Fruit fly (Drosophila melanogaster) whole organism, prepupa: ENCODE measurements around the gene Best4.
A peak's percentile ranks its signal among the peaks of the same experiment; 100 is the strongest.

Experiments used
- Blimp-1 ChIP-seq: fragments of 200-800 bp; sonication (Bioruptor generic); optimal IDR thresholded peaks from 3 replicates; lab custom pipeline; 2017; ENCODE audit warnings: missing biosample characterization, missing genetic modification characterization, mild to moderate bottlenecking, moderate library complexity, missing genetic modification reagents
- CG11294 ChIP-seq: fragments of 200-800 bp; sonication (Bioruptor generic); IDR thresholded peaks from 2 replicates; pipeline ENCODE4 v1.3.6; 2022; ENCODE audit warnings: missing biosample characterization, missing genetic modification characterization
- CG11762 ChIP-seq: fragments of 200-800 bp; sonication (Bioruptor generic); optimal IDR thresholded peaks from 3 replicates; lab custom pipeline; 2016; ENCODE audit warnings: missing biosample characterization, missing genetic modification characterization; ENCODE audit not compliant: insufficient read depth
- CG15336 ChIP-seq: fragments of 200-800 bp; sonication (Bioruptor generic); IDR thresholded peaks from 2 replicates; pipeline ENCODE4 v1.3.6; 2022; ENCODE audit warnings: missing biosample characterization, missing genetic modification characterization
- CG1621 ChIP-seq: fragments of 200-800 bp; sonication (Bioruptor generic); optimal IDR thresholded peaks from 3 replicates; lab custom pipeline; 2018; ENCODE audit warnings: missing biosample characterization, mild to moderate bottlenecking, missing genetic modification characterization
- CG16779 ChIP-seq: fragments of 200-800 bp; sonication (Bioruptor generic); optimal IDR thresholded peaks from 3 replicates; lab custom pipeline; 2017; ENCODE audit warnings: missing biosample characterization, mild to moderate bottlenecking, missing genetic modification characterization
- CG3032 ChIP-seq: fragments of 200-800 bp; optimal IDR thresholded peaks from 2 replicates; lab custom pipeline; 2019; ENCODE audit warnings: missing biosample characterization, mild to moderate bottlenecking, missing genetic modification characterization, moderate library complexity
- CG31627 ChIP-seq: fragments of 200-800 bp; sonication (Bioruptor generic); optimal IDR thresholded peaks from 3 replicates; lab custom pipeline; 2016; ENCODE audit warnings: missing biosample characterization, missing genetic modification characterization
- CG32006 ChIP-seq: fragments of 200-800 bp; sonication (Bioruptor generic); optimal IDR thresholded peaks from 3 replicates; lab custom pipeline; 2017; ENCODE audit warnings: missing biosample characterization, mild to moderate bottlenecking, missing genetic modification characterization
- CG34406 ChIP-seq: fragments of 200-800 bp; sonication (Bioruptor generic); optimal IDR thresholded peaks from 3 replicates; lab custom pipeline; 2016; ENCODE audit warnings: missing biosample characterization, missing genetic modification characterization
- CG3919 ChIP-seq: fragments of 200-800 bp; sonication (Bioruptor generic); optimal IDR thresholded peaks from 3 replicates; lab custom pipeline; 2016; ENCODE audit warnings: missing biosample characterization, missing genetic modification characterization
- CG4318 ChIP-seq: fragments of 200-800 bp; sonication (Bioruptor generic); optimal IDR thresholded peaks from 3 replicates; lab custom pipeline; 2017; ENCODE audit warnings: missing biosample characterization, mild to moderate bottlenecking, missing genetic modification characterization
- CG6163 ChIP-seq: fragments of 200-800 bp; sonication (Bioruptor generic); IDR thresholded peaks from 3 replicates; pipeline ENCODE4 v1.3.6; 2022; ENCODE audit warnings: missing biosample characterization, missing genetic modification characterization
- CG6276 ChIP-seq: fragments of 200-800 bp; sonication (Bioruptor generic); optimal IDR thresholded peaks from 2 replicates; lab custom pipeline; 2017; ENCODE audit warnings: missing biosample characterization, mild to moderate bottlenecking, missing genetic modification characterization
- CG6792 ChIP-seq: fragments of 200-800 bp; sonication (Bioruptor generic); optimal IDR thresholded peaks from 3 replicates; lab custom pipeline; 2016; ENCODE audit warnings: missing biosample characterization, missing genetic modification characterization
- CG6854 ChIP-seq: fragments of 200-800 bp; sonication (Bioruptor generic); optimal IDR thresholded peaks from 2 replicates; lab custom pipeline; 2017; ENCODE audit warnings: missing biosample characterization, mild to moderate bottlenecking, missing genetic modification characterization
- CG7368 ChIP-seq: fragments of 200-800 bp; sonication (Bioruptor generic); optimal IDR thresholded peaks from 3 replicates; lab custom pipeline; 2016; ENCODE audit warnings: missing biosample characterization, missing genetic modification characterization
- CG8119 ChIP-seq: fragments of 200-800 bp; sonication (Bioruptor generic); IDR thresholded peaks from 3 replicates; pipeline ENCODE4 v1.3.6; 2022; ENCODE audit warnings: missing biosample characterization, missing genetic modification characterization
- CG8319 ChIP-seq: fragments of 200-800 bp; sonication (Bioruptor generic); optimal IDR thresholded peaks from 3 replicates; lab custom pipeline; 2016; ENCODE audit warnings: missing biosample characterization, missing genetic modification characterization
- CG8632 ChIP-seq: fragments of 200-800 bp; sonication (Bioruptor generic); optimal IDR thresholded peaks from 3 replicates; lab custom pipeline; 2016; ENCODE audit warnings: missing biosample characterization, missing genetic modification characterization
- CG9139 ChIP-seq: fragments of 200-800 bp; sonication (Bioruptor generic); optimal IDR thresholded peaks from 3 replicates; lab custom pipeline; 2017; ENCODE audit warnings: missing biosample characterization, mild to moderate bottlenecking, missing genetic modification characterization
- Eip75B ChIP-seq: fragments of 200-800 bp; sonication (Bioruptor generic); optimal IDR thresholded peaks from 3 replicates; lab custom pipeline; 2016; ENCODE audit warnings: missing biosample characterization, missing genetic modification characterization
- Eip78C ChIP-seq: fragments of 200-800 bp; sonication (Bioruptor generic); peaks from one replicate; lab custom pipeline; 2016; ENCODE audit warnings: missing biosample characterization, missing genetic modification characterization
- Eip93F ChIP-seq: fragments of 200-800 bp; sonication (Bioruptor generic); optimal IDR thresholded peaks from 2 replicates; lab custom pipeline; 2016; ENCODE audit warnings: missing biosample characterization, mild to moderate bottlenecking, missing genetic modification characterization
- Ets96B ChIP-seq: fragments of 200-800 bp; optimal IDR thresholded peaks from 2 replicates; lab custom pipeline; 2019; ENCODE audit warnings: missing biosample characterization, mild to moderate bottlenecking, missing genetic modification characterization, moderate library complexity
- Gug ChIP-seq: fragments of 200-800 bp; sonication (Bioruptor generic); IDR thresholded peaks from 2 replicates; pipeline ENCODE4 v1.3.6; 2022; ENCODE audit warnings: missing biosample characterization, missing genetic modification characterization
- Hr39 ChIP-seq: fragments of 200-800 bp; sonication (Bioruptor generic); optimal IDR thresholded peaks from 2 replicates; lab custom pipeline; 2016; ENCODE audit warnings: missing biosample characterization, missing genetic modification characterization
- Hr4 ChIP-seq: fragments of 200-800 bp; sonication (Bioruptor generic); optimal IDR thresholded peaks from 3 replicates; lab custom pipeline; 2016; ENCODE audit warnings: missing biosample characterization, missing genetic modification characterization
- Lpt ChIP-seq: fragments of 200-800 bp; sonication (Bioruptor generic); optimal IDR thresholded peaks from 3 replicates; lab custom pipeline; 2016; ENCODE audit warnings: missing biosample characterization, missing genetic modification characterization
- Met ChIP-seq: fragments of 200-800 bp; sonication (Bioruptor generic); optimal IDR thresholded peaks from 3 replicates; lab custom pipeline; 2016; ENCODE audit warnings: missing biosample characterization, missing genetic modification characterization
- Sox14 ChIP-seq: fragments of 200-800 bp; sonication (Bioruptor generic); optimal IDR thresholded peaks from 3 replicates; lab custom pipeline; 2016; ENCODE audit warnings: missing biosample characterization, missing genetic modification characterization
- Sox15 ChIP-seq: fragments of 200-800 bp; sonication (Bioruptor generic); optimal IDR thresholded peaks from 3 replicates; lab custom pipeline; 2016; ENCODE audit warnings: missing biosample characterization, missing genetic modification characterization
- acj6 ChIP-seq: fragments of 200-800 bp; sonication (Bioruptor generic); optimal IDR thresholded peaks from 3 replicates; lab custom pipeline; 2016; ENCODE audit warnings: missing biosample characterization, missing genetic modification characterization
- cyc ChIP-seq: fragments of 200-800 bp; sonication (Bioruptor generic); optimal IDR thresholded peaks from 3 replicates; lab custom pipeline; 2016; ENCODE audit warnings: missing biosample characterization, missing genetic modification characterization
- dsx ChIP-seq: fragments of 200-800 bp; optimal IDR thresholded peaks from 3 replicates; lab custom pipeline; 2019; ENCODE audit warnings: missing biosample characterization, mild to moderate bottlenecking, missing genetic modification characterization, moderate library complexity; ENCODE audit not compliant: poor library complexity, severe bottlenecking
- eg ChIP-seq: fragments of 200-800 bp; sonication (Bioruptor generic); IDR thresholded peaks from 3 replicates; pipeline ENCODE4 v1.3.6; 2022; ENCODE audit warnings: missing biosample characterization, missing genetic modification characterization
- fd59A ChIP-seq: fragments of 200-800 bp; sonication (Bioruptor generic); optimal IDR thresholded peaks from 2 replicates; lab custom pipeline; 2017; ENCODE audit warnings: missing biosample characterization, mild to moderate bottlenecking, missing genetic modification characterization, missing genetic modification reagents
- fd85E ChIP-seq: fragments of 200-800 bp; sonication (Bioruptor generic); optimal IDR thresholded peaks from 3 replicates; lab custom pipeline; 2016; ENCODE audit warnings: missing biosample characterization, missing genetic modification characterization
- lz ChIP-seq: fragments of 200-800 bp; sonication (Bioruptor generic); optimal IDR thresholded peaks from 3 replicates; lab custom pipeline; 2016; ENCODE audit warnings: missing biosample characterization, missing genetic modification characterization
- net ChIP-seq: fragments of 200-800 bp; sonication (Bioruptor generic); optimal IDR thresholded peaks from 3 replicates; lab custom pipeline; 2016; ENCODE audit warnings: missing biosample characterization, missing genetic modification characterization
- pdm3 ChIP-seq: fragments of 200-800 bp; sonication (Bioruptor generic); optimal IDR thresholded peaks from 3 replicates; lab custom pipeline; 2016; ENCODE audit warnings: missing biosample characterization, missing genetic modification characterization
- salr ChIP-seq, 2 experiments: fragments of 200-800 bp; sonication (Bioruptor generic); optimal IDR thresholded peaks; 3 replicates each; lab custom pipeline; 2016 to 2018; ENCODE audit warnings: missing biosample characterization in 2 of 2, missing genetic modification characterization in 2 of 2, mild to moderate bottlenecking in 1 of 2
- spab ChIP-seq: fragments of 200-800 bp; sonication (Bioruptor generic); optimal IDR thresholded peaks from 2 replicates; lab custom pipeline; 2017; ENCODE audit warnings: missing biosample characterization, mild to moderate bottlenecking, missing genetic modification characterization, missing genetic modification reagents
- ss ChIP-seq, 2 experiments: fragments of 200-800 bp; sonication (Bioruptor generic); optimal IDR thresholded peaks; 2 replicates in 1 of 2; 3 replicates in 1 of 2; lab custom pipeline; 2017 to 2018; ENCODE audit warnings: mild to moderate bottlenecking in 2 of 2, missing biosample characterization in 2 of 2, missing genetic modification characterization in 2 of 2, moderate library complexity in 1 of 2
- svp ChIP-seq: fragments of 200-800 bp; sonication (Bioruptor generic); peaks from one replicate; lab custom pipeline; 2016; ENCODE audit warnings: missing biosample characterization, missing genetic modification characterization
- topi ChIP-seq: fragments of 200-800 bp; sonication (Bioruptor generic); optimal IDR thresholded peaks from 3 replicates; lab custom pipeline; 2016; ENCODE audit warnings: missing biosample characterization, missing genetic modification characterization
- vri ChIP-seq: fragments of 200-800 bp; sonication (Bioruptor generic); optimal IDR thresholded peaks from 3 replicates; lab custom pipeline; 2016; ENCODE audit warnings: missing biosample characterization, mild to moderate bottlenecking, missing genetic modification characterization

Best4 gene

dm6 chr3L:15252562-15252961 is 46.2 kb upstream of the Best4 start (continued):
- no peak for TF ChIP-seq ss (GFP tag; optimal IDR thresholded peaks at IDR 0.05; lab: Kevin White, UChicago)
- peak; percentile 88 for TF ChIP-seq Eip78C (GFP tag; lab: Kevin White, UChicago)
- peak; percentile 11; the same call in 1 of the 2 replicates for TF ChIP-seq CG15336 (GFP tag; lab: Robert Waterston, UW)
- 0 out of 2 replicates have a peak, but pooled peaks have one; percentile 11 for TF ChIP-seq Gug (GFP tag; lab: Robert Waterston, UW)
- TF ChIP-seq Hr39 (GFP tag; lab: Kevin White, UChicago), result no peak
- peak; percentile 12 for TF ChIP-seq net (GFP tag; lab: Kevin White, UChicago)
- no peak for TF ChIP-seq Sox15 (GFP tag; lab: Kevin White, UChicago)
- TF ChIP-seq dsx, result no peak
- peak; percentile 30 for TF ChIP-seq pdm3 (GFP tag; lab: Kevin White, UChicago)
- no peak for TF ChIP-seq Ets96B (tag; lab: Kevin White, UChicago)
- no peak for TF ChIP-seq CG11294 (GFP tag; lab: Robert Waterston, UW)
- TF ChIP-seq eg (GFP tag; lab: Robert Waterston, UW), result no peak
- TF ChIP-seq CG6163 (GFP tag; lab: Robert Waterston, UW), result no peak
- TF ChIP-seq CG6854 (GFP tag; lab: Kevin White, UChicago), result no peak
- no peak for TF ChIP-seq CG31627
- peak; percentile 79 for TF ChIP-seq Hr4 (GFP tag; lab: Kevin White, UChicago)
- TF ChIP-seq, all 60 proteins: peak for 23

DNA sequence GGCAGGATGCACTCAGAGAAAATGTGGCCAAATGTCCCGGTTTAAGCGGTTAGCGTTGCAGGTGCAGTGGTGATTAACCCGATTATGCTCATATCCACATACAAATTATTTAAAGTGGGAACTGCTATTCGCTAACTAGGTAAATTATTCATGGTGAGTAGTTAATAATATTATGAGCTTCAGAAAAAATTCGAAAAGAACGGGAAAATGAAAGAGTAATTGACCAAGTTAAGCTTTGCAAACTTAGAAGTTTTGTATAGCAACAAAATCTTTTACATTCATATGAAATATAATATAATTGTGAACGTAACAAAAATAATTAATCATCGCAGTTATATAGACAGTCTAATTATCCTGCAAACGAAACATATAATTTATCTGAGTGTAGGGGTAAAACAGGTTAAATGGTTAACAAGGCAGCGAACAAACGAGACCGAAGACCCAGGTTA is 45.1 kb upstream of the Best4 start:
- peak; percentile 68 for TF ChIP-seq CG6276 (GFP tag; lab: Kevin White, UChicago)
- peak; percentile 20 for TF ChIP-seq pdm3 (GFP tag; lab: Kevin White, UChicago)
- TF ChIP-seq Ets96B (tag; lab: Kevin White, UChicago), result peak; percentile 15
- peak; percentile 13 for TF ChIP-seq CG34406 (GFP tag; lab: Kevin White, UChicago)
- TF ChIP-seq CG6163 (GFP tag; lab: Robert Waterston, UW), result no peak
- peak; percentile 30 for TF ChIP-seq Met (GFP tag; lab: Kevin White, UChicago)
- TF ChIP-seq Gug (GFP tag; lab: Robert Waterston, UW), result no peak
- no peak; the same call in 2 of the 3 replicates for TF ChIP-seq CG8119
- TF ChIP-seq svp (GFP tag; lab: Kevin White, UChicago), result peak; percentile 60
- peak; percentile 39 for TF ChIP-seq Lpt
- peak; percentile 87 for TF ChIP-seq CG32006 (GFP tag; lab: Kevin White, UChicago)
- no peak for TF ChIP-seq cyc (GFP tag; lab: Kevin White, UChicago)
- no peak for TF ChIP-seq vri
- TF ChIP-seq CG1621 (tag; lab: Kevin White, UChicago), result no peak
- TF ChIP-seq lz (GFP tag; lab: Kevin White, UChicago), result peak; percentile 0
- TF ChIP-seq salr (GFP tag; optimal IDR thresholded peaks at IDR 0.05; lab: Kevin White, UChicago), result peak in 1 of 2 experiments; percentile 79
- TF ChIP-seq CG9139 (GFP tag; lab: Kevin White, UChicago), result no peak
- TF ChIP-seq fd85E (GFP tag; lab: Kevin White, UChicago), result no peak
- TF ChIP-seq Hr39 (GFP tag; lab: Kevin White, UChicago), result no peak
- TF ChIP-seq Eip75B (GFP tag; lab: Kevin White, UChicago), result peak; percentile 26
- TF ChIP-seq CG6792 (GFP tag; lab: Kevin White, UChicago), result peak; percentile 21
- no peak for TF ChIP-seq CG7368 (GFP tag; lab: Kevin White, UChicago)
- TF ChIP-seq CG8319 (GFP tag; lab: Kevin White, UChicago), result no peak
- peak; percentile 1 for TF ChIP-seq spab
- peak; percentile 26; the same call in 1 of the 3 replicates for TF ChIP-seq eg (GFP tag; lab: Robert Waterston, UW)
- TF ChIP-seq CG8632 (GFP tag; lab: Kevin White, UChicago), result no peak
- TF ChIP-seq CG11762 (GFP tag; lab: Kevin White, UChicago), result peak; percentile 30
- peak; percentile 22 for TF ChIP-seq Sox14 (GFP tag; lab: Kevin White, UChicago)
- TF ChIP-seq net (GFP tag; lab: Kevin White, UChicago), result peak; percentile 49
- no peak for TF ChIP-seq fd59A (GFP tag; lab: Kevin White, UChicago)
- TF ChIP-seq acj6 (GFP tag; lab: Kevin White, UChicago), result peak; percentile 33
- peak; percentile 40 for TF ChIP-seq CG3919 (GFP tag; lab: Kevin White, UChicago)
- no peak for TF ChIP-seq Eip93F
- peak; percentile 31 for TF ChIP-seq CG3032 (tag; lab: Kevin White, UChicago)
- TF ChIP-seq Blimp-1, result no peak
- no peak for TF ChIP-seq CG11294 (GFP tag; lab: Robert Waterston, UW)
- TF ChIP-seq CG16779 (tag; lab: Kevin White, UChicago), result no peak
- peak; percentile 49; the same call in 1 of the 2 replicates for TF ChIP-seq CG15336 (GFP tag; lab: Robert Waterston, UW)
- TF ChIP-seq dsx, result no peak
- peak; percentile 87 for TF ChIP-seq Eip78C (GFP tag; lab: Kevin White, UChicago)
- TF ChIP-seq CG6854 (GFP tag; lab: Kevin White, UChicago), result no peak
- TF ChIP-seq topi (GFP tag; lab: Kevin White, UChicago), result no peak
- TF ChIP-seq CG4318, result peak; percentile 81
- no peak for TF ChIP-seq CG31627
- TF ChIP-seq Sox15 (GFP tag; lab: Kevin White, UChicago), result peak; percentile 4
